Fruit fly (Drosophila melanogaster) S2 (cell line): ENCODE measurements around the gene Polr3H.

Experiments
- CG8478 ChIP-seq: fragments of >200 bp; optimal IDR thresholded peaks from 2 replicates; lab custom pipeline; 2018
- CTCF ChIP-seq, 2 experiments: fragments of >200 bp; optimal IDR thresholded peaks; 2 replicates each; lab custom pipeline; 2018

DNA sequence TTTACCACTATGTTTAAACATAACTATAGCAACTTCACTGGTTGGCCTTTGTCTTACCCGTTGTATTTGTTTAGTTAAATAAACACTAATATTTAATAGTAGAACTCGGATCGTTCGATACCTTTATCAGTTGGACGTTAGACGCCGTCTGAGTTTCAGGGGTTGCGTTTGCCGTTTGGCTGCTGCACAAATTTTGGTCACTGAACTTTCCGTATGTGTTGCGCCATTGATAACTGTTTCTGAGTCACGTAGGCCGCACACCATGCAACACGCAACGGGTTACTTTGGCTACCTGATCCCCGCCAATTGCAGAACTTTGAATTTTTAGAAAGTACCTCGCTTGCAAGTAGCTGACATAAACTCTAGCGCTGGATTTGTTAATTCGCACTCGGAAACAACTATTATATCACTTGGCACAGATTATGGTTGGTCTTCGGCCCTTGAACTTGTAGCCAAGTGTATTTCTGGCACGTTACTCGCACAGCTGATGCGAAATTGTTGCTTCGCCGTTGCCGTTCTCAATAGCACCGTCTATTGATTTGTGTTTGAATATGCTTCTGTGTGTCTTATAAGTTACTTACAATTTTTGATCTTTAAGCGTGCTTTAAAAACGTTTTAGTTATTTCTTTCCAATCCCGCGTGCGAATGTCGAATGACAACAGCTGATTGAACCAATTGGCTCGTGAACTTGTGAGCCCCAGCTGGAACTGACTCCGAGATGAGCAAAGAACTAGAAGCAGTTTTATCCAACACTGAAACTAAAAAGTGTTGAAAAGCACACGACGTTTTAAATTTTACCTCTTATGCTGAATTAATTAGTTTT, 47.9 kb downstream of the Polr3H start, which contains the start of gene Dph1:
- no peak for TF ChIP-seq CG8478 (lab: Kevin White, UChicago)
- TF ChIP-seq CTCF (optimal IDR thresholded peaks at IDR 0.05; lab: Kevin White, UChicago): peak in 1 of 2 experiments; percentile 5
